Fruit fly (Drosophila melanogaster): ENCODE results near the gene Mcm6.

Gene Mcm6

dm6 chrX:6694105-6694788, 20.1 kb downstream of the Mcm6 start:
- TF ChIP-seq psq (GFP tag; optimal IDR thresholded peaks at IDR 0.05): peak; percentile 79
- no peak for TF ChIP-seq Dfd (GFP tag; optimal IDR thresholded peaks at IDR 0.05)
- no peak for TF ChIP-seq HLH106 (tag; optimal IDR thresholded peaks at IDR 0.05)
- TF ChIP-seq Abd-B (GFP tag; optimal IDR thresholded peaks at IDR 0.05): peak; percentile 41
- TF ChIP-seq tai (GFP tag; optimal IDR thresholded peaks at IDR 0.05): no peak
- no peak for TF ChIP-seq ey (GFP tag; optimal IDR thresholded peaks at IDR 0.05)
- TF ChIP-seq Myc (optimal IDR thresholded peaks at IDR 0.05): no peak
- peak; percentile 26 for TF ChIP-seq Dif (GFP tag; optimal IDR thresholded peaks at IDR 0.05; ENCODE audit: partially characterized antibody)
- TF ChIP-seq Hnf4 (GFP tag; optimal IDR thresholded peaks at IDR 0.05): no peak
- peak; percentile 8 for TF ChIP-seq Hr78 (GFP tag; optimal IDR thresholded peaks at IDR 0.05)
- TF ChIP-seq dl (GFP tag; optimal IDR thresholded peaks at IDR 0.05; ENCODE audit: insufficient read depth in 1 of 2, partially characterized antibody in 2 of 2): no peak
- no peak for TF ChIP-seq Sp1 (GFP tag; optimal IDR thresholded peaks at IDR 0.05)

- TF ChIP-seq Sp1 (GFP tag; optimal IDR thresholded peaks at IDR 0.05): peak; percentile 31
- no peak for TF ChIP-seq GATAd (GFP tag; optimal IDR thresholded peaks at IDR 0.05)
- no peak for TF ChIP-seq Vsx2 (GFP tag; optimal IDR thresholded peaks at IDR 0.05; ENCODE audit: partially characterized antibody)
- peak; percentile 45 for TF ChIP-seq sage (GFP tag; optimal IDR thresholded peaks at IDR 0.05)
- TF ChIP-seq Hr83 (GFP tag; optimal IDR thresholded peaks at IDR 0.05; ENCODE audit: poor library complexity, severe bottlenecking): peak; percentile 4
- peak; percentile 46 for TF ChIP-seq fru (GFP tag; optimal IDR thresholded peaks at IDR 0.05)
- no peak for TF ChIP-seq N (GFP tag; optimal IDR thresholded peaks at IDR 0.05)
- peak; percentile 42 for TF ChIP-seq sv (GFP tag; optimal IDR thresholded peaks at IDR 0.05)
- TF ChIP-seq Abd-B (GFP tag; optimal IDR thresholded peaks at IDR 0.05): no peak
- peak; percentile 19 for TF ChIP-seq CG9705 (GFP tag; optimal IDR thresholded peaks at IDR 0.05)
- TF ChIP-seq dsf (GFP tag; optimal IDR thresholded peaks at IDR 0.05; ENCODE audit: borderline replicate concordance): no peak
- TF ChIP-seq h (GFP tag; optimal IDR thresholded peaks at IDR 0.05): peak; percentile 56
- TF ChIP-seq br (GFP tag; optimal IDR thresholded peaks at IDR 0.05): peak; percentile 17
- TF ChIP-seq dl (GFP tag; optimal IDR thresholded peaks at IDR 0.05; ENCODE audit: insufficient read depth in 1 of 2, partially characterized antibody in 2 of 2): no peak
- no peak for TF ChIP-seq usp (GFP tag; optimal IDR thresholded peaks at IDR 0.05)
- TF ChIP-seq rgr (GFP tag; optimal IDR thresholded peaks at IDR 0.05): peak; percentile 41
- TF ChIP-seq psq (GFP tag; optimal IDR thresholded peaks at IDR 0.05): no peak
- no peak for TF ChIP-seq Mio (GFP tag; optimal IDR thresholded peaks at IDR 0.05)
- peak in 1 of 2 experiments; percentile 49 for TF ChIP-seq foxo (GFP tag; optimal IDR thresholded peaks at IDR 0.05)
- peak; percentile 29 for TF ChIP-seq Jra (GFP tag; optimal IDR thresholded peaks at IDR 0.05)
- TF ChIP-seq lola (GFP tag; optimal IDR thresholded peaks at IDR 0.05): no peak
- peak; percentile 56 for TF ChIP-seq HLH106 (tag; optimal IDR thresholded peaks at IDR 0.05)
- no peak for TF ChIP-seq OdsH (GFP tag; optimal IDR thresholded peaks at IDR 0.05)
- peak; percentile 47 for TF ChIP-seq woc (GFP tag; optimal IDR thresholded peaks at IDR 0.05)
- TF ChIP-seq Dif (GFP tag; optimal IDR thresholded peaks at IDR 0.05; ENCODE audit: partially characterized antibody): no peak
- TF ChIP-seq CG32264 (GFP tag; optimal IDR thresholded peaks at IDR 0.05): no peak
- TF ChIP-seq ey (GFP tag; optimal IDR thresholded peaks at IDR 0.05): peak; percentile 29
- no peak for TF ChIP-seq pan (optimal IDR thresholded peaks at IDR 0.05)
Measured at dm6 chrX:6694979-6695388, 20.8 kb downstream of the Mcm6 start, which contains the start of gene CG14442. Gene CG14442 (minus strand): TSS chrX:6695007.

dm6 chrX:6696467-6696866, 22.3 kb downstream of the Mcm6 start:
- TF ChIP-seq ey (GFP tag; optimal IDR thresholded peaks at IDR 0.05) (peak; percentile 70), dmrt93B (GFP tag; optimal IDR thresholded peaks at IDR 0.05) (peak; percentile 40), sage (GFP tag; optimal IDR thresholded peaks at IDR 0.05) (no peak), Dif (GFP tag; optimal IDR thresholded peaks at IDR 0.05; ENCODE audit: partially characterized antibody) (no peak), h (GFP tag; optimal IDR thresholded peaks at IDR 0.05) (peak; percentile 71), tai (GFP tag; optimal IDR thresholded peaks at IDR 0.05) (no peak), Hr83 (GFP tag; optimal IDR thresholded peaks at IDR 0.05; ENCODE audit: poor library complexity, severe bottlenecking) (no peak), CrebA (GFP tag; optimal IDR thresholded peaks at IDR 0.05; ENCODE audit: borderline replicate concordance) (no peak), Hr78 (GFP tag; optimal IDR thresholded peaks at IDR 0.05) (no peak), Myc (optimal IDR thresholded peaks at IDR 0.05) (no peak), rgr (GFP tag; optimal IDR thresholded peaks at IDR 0.05) (peak; percentile 74), GATAd (GFP tag; optimal IDR thresholded peaks at IDR 0.05) (no peak), foxo (GFP tag; optimal IDR thresholded peaks at IDR 0.05) (peak in 1 of 2 experiments; percentile 75), usp (GFP tag; optimal IDR thresholded peaks at IDR 0.05) (no peak), Sp1 (GFP tag; optimal IDR thresholded peaks at IDR 0.05) (peak; percentile 82), lola (GFP tag; optimal IDR thresholded peaks at IDR 0.05) (no peak), psq (GFP tag; optimal IDR thresholded peaks at IDR 0.05) (peak; percentile 30), brk (GFP tag; optimal IDR thresholded peaks at IDR 0.05) (no peak), Vsx2 (GFP tag; optimal IDR thresholded peaks at IDR 0.05; ENCODE audit: partially characterized antibody) (no peak), Mio (GFP tag; optimal IDR thresholded peaks at IDR 0.05) (no peak), jim (GFP tag; optimal IDR thresholded peaks at IDR 0.05) (no peak), br (GFP tag; optimal IDR thresholded peaks at IDR 0.05) (peak; percentile 79), OdsH (GFP tag; optimal IDR thresholded peaks at IDR 0.05) (peak; percentile 67), dsf (GFP tag; optimal IDR thresholded peaks at IDR 0.05; ENCODE audit: borderline replicate concordance) (no peak), woc (GFP tag; optimal IDR thresholded peaks at IDR 0.05) (peak; percentile 38), CG9705 (GFP tag; optimal IDR thresholded peaks at IDR 0.05) (peak; percentile 32), sv (GFP tag; optimal IDR thresholded peaks at IDR 0.05) (peak; percentile 28), Rel (GFP tag; optimal IDR thresholded peaks at IDR 0.05) (no peak), Rel (tag; optimal IDR thresholded peaks at IDR 0.05) (peak; percentile 28), Abd-B (GFP tag; optimal IDR thresholded peaks at IDR 0.05) (no peak), Hnf4 (GFP tag; optimal IDR thresholded peaks at IDR 0.05) (peak; percentile 28), pan (optimal IDR thresholded peaks at IDR 0.05) (no peak), CG32264 (GFP tag; optimal IDR thresholded peaks at IDR 0.05) (peak; percentile 45), N (GFP tag; optimal IDR thresholded peaks at IDR 0.05) (no peak), Jra (GFP tag; optimal IDR thresholded peaks at IDR 0.05) (no peak), fru (GFP tag; optimal IDR thresholded peaks at IDR 0.05) (peak; percentile 84), Dfd (GFP tag; optimal IDR thresholded peaks at IDR 0.05) (no peak), HLH106 (tag; optimal IDR thresholded peaks at IDR 0.05) (peak; percentile 67)

Measured in whole organism, wandering third instar larva.